Worm (Caenorhabditis elegans): Measurements from ENCODE around the gene cutc-1.

- TF ChIP-seq aly-2 (tag; optimal IDR thresholded peaks at IDR 0.05) (no peak), ceh-88 (GFP tag; IDR thresholded peaks at IDR 0.05) (no peak), nhr-90 (tag; optimal IDR thresholded peaks at IDR 0.05; ENCODE audit: poor library complexity) (no peak), zip-4 (GFP tag; optimal IDR thresholded peaks at IDR 0.05) (no peak), mep-1 (tag; optimal IDR thresholded peaks at IDR 0.05) (peak; percentile 49), lsy-2 (tag; optimal IDR thresholded peaks at IDR 0.05) (no peak), tbx-2 (tag; optimal IDR thresholded peaks at IDR 0.05) (no peak), unc-86 (tag; optimal IDR thresholded peaks at IDR 0.05) (no peak)
Observed at ce11 chrIII:8368619-8369018, 34.8 kb downstream of the cutc-1 start, which contains the start of gene R05D3.9.
